Comparison of ENCODE assay signal across 1 fruit fly cellular context in the genomic region with DNA sequence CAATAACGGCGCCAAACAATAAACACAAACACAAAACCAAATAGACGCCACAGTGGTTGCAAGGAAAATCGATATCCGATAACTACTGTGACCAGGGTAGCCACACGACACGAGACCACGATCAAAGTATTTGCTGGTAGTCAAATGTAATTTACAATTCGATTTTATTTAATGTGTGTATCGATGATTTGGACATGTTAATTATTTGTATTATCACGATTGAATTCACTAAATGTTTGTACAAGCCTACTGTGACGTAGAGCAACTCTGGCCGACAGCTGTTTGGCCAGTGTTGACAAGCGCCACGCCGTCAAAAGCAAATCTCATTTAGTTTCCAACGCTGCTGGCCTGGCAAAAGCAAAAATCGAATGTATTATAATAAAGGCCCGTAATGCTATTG.
TF ChIP-seq lines count a peak whose summit lies in the region.

A gene (minus strand): TSS at position 222 of the 400 bp plus-strand sequence.
A gene (plus strand): TSS at position 308 of the 400 bp plus-strand sequence.

TF ChIP-seq in whole organism, embryonic, 481 proteins besides CTCF, POLR2A, EP300 and RAD21 (continued from another document and continues in another):
- TF ChIP-seq CG8359 (GFP tag; optimal IDR thresholded peaks at IDR 0.05; lab: Kevin White, UChicago; ENCODE audit: borderline replicate concordance) (peak; percentile 45), pum (GFP tag; optimal IDR thresholded peaks at IDR 0.05; lab: Kevin White, UChicago) (peak; percentile 87), CG3407 (GFP tag; optimal IDR thresholded peaks at IDR 0.05; lab: Kevin White, UChicago) (no peak), CG13287 (GFP tag; IDR thresholded peaks at IDR 0.05; lab: Robert Waterston, UW; ENCODE audit: partially characterized antibody) (peak; percentile 86), CG10366 (GFP tag; IDR thresholded peaks at IDR 0.05; lab: Robert Waterston, UW) (peak; percentile 74), aop (GFP tag; IDR thresholded peaks at IDR 0.05; lab: Robert Waterston, UW) (no peak), CG34376 (GFP tag; optimal IDR thresholded peaks at IDR 0.05; lab: Kevin White, UChicago) (peak; percentile 46), D19B (GFP tag; optimal IDR thresholded peaks at IDR 0.05; lab: Kevin White, UChicago) (peak; percentile 20), CG9609 (GFP tag; optimal IDR thresholded peaks at IDR 0.05; lab: Kevin White, UChicago) (peak; percentile 85), ranshi (GFP tag; IDR thresholded peaks at IDR 0.05; lab: Robert Waterston, UW) (peak; percentile 49; the same call in 1 of the 2 replicates), Bdp1 (GFP tag; optimal IDR thresholded peaks at IDR 0.05; lab: Kevin White, UChicago) (peak; percentile 82), Vsx1 (GFP tag; optimal IDR thresholded peaks at IDR 0.05; lab: Kevin White, UChicago) (no peak), HmgD (GFP tag; optimal IDR thresholded peaks at IDR 0.05; lab: Kevin White, UChicago) (peak; percentile 92), wek (GFP tag; optimal IDR thresholded peaks at IDR 0.05; lab: Kevin White, UChicago) (peak; percentile 65), CG8478 (optimal IDR thresholded peaks at IDR 0.05; lab: Kevin White, UChicago) (no peak), CoRest (tag; optimal IDR thresholded peaks at IDR 0.05; lab: Kevin White, UChicago) (peak; percentile 68), CG8944 (GFP tag; optimal IDR thresholded peaks at IDR 0.05; lab: Kevin White, UChicago) (peak; percentile 81), GATAe (GFP tag; conservative IDR thresholded peaks at IDR 0.05; lab: Robert Waterston, UW) (no peak), ara (GFP tag; IDR thresholded peaks at IDR 0.05; lab: Robert Waterston, UW) (0 out of 2 replicates have a peak, but pooled peaks have one; percentile 47), E2f2 (GFP tag; IDR thresholded peaks at IDR 0.05; lab: Robert Waterston, UW) (peak; percentile 73), CG3838 (GFP tag; optimal IDR thresholded peaks at IDR 0.05; lab: Kevin White, UChicago) (no peak), ac (GFP tag; optimal IDR thresholded peaks at IDR 0.05; lab: Kevin White, UChicago) (no peak), knrl (GFP tag; IDR thresholded peaks at IDR 0.05; lab: Robert Waterston, UW; ENCODE audit: partially characterized antibody) (peak; percentile 64), CG4328 (GFP tag; optimal IDR thresholded peaks at IDR 0.05; lab: Kevin White, UChicago) (peak; percentile 50), esg (GFP tag; conservative IDR thresholded peaks at IDR 0.05; lab: Robert Waterston, UW) (peak; percentile 53), CG2678 (tag; optimal IDR thresholded peaks at IDR 0.05; lab: Kevin White, UChicago) (peak; percentile 68), gcm2 (GFP tag; optimal IDR thresholded peaks at IDR 0.05; lab: Kevin White, UChicago) (peak; percentile 71), Hr78 (GFP tag; optimal IDR thresholded peaks at IDR 0.05; lab: Kevin White, UChicago) (no peak), vfl (GFP tag; optimal IDR thresholded peaks at IDR 0.05; lab: Kevin White, UChicago) (peak; percentile 70), croc (GFP tag; conservative IDR thresholded peaks at IDR 0.05; lab: Robert Waterston, UW) (no peak), HLH54F (GFP tag; optimal IDR thresholded peaks at IDR 0.05; lab: Kevin White, UChicago) (peak; percentile 84), Jarid2 (GFP tag; optimal IDR thresholded peaks at IDR 0.05; lab: Kevin White, UChicago) (peak; percentile 53), CG2712 (tag; optimal IDR thresholded peaks at IDR 0.05; lab: Kevin White, UChicago) (peak; percentile 79), CG2875 (GFP tag; optimal IDR thresholded peaks at IDR 0.05; lab: Kevin White, UChicago) (peak; percentile 52), chif (GFP tag; optimal IDR thresholded peaks at IDR 0.05; lab: Kevin White, UChicago) (peak; percentile 82 to 85), CG18476 (GFP tag; optimal IDR thresholded peaks at IDR 0.05; lab: Kevin White, UChicago) (peak; percentile 58), CG17385 (GFP tag; optimal IDR thresholded peaks at IDR 0.05; lab: Kevin White, UChicago) (peak; percentile 56), Hr51 (GFP tag; optimal IDR thresholded peaks at IDR 0.05; lab: Kevin White, UChicago) (peak; percentile 68 to 73), phol (tag; optimal IDR thresholded peaks at IDR 0.05; lab: Kevin White, UChicago) (peak; percentile 79), nom (GFP tag; optimal IDR thresholded peaks at IDR 0.05; lab: Kevin White, UChicago) (peak; percentile 10), CG15479 (GFP tag; optimal IDR thresholded peaks at IDR 0.05; lab: Kevin White, UChicago) (no peak), CG10267 (tag; optimal IDR thresholded peaks at IDR 0.05; lab: Kevin White, UChicago) (peak; percentile 99), p53 (GFP tag; optimal IDR thresholded peaks at IDR 0.05; lab: Kevin White, UChicago) (peak; percentile 58), en (GFP tag; optimal IDR thresholded peaks at IDR 0.05; lab: Kevin White, UChicago) (peak; percentile 78), Oaz (GFP tag; IDR thresholded peaks at IDR 0.05; lab: Robert Waterston, UW) (no peak), CG3726 (GFP tag; IDR thresholded peaks at IDR 0.05; lab: Robert Waterston, UW) (no peak), MESR4 (GFP tag; optimal IDR thresholded peaks at IDR 0.05; lab: Kevin White, UChicago) (peak; percentile 86), ro (GFP tag; IDR thresholded peaks at IDR 0.05; lab: Robert Waterston, UW) (0 out of 2 replicates have a peak, but pooled peaks have one; percentile 9), bcd (GFP tag; optimal IDR thresholded peaks at IDR 0.05; lab: Kevin White, UChicago) (peak; percentile 59), bowl (GFP tag; IDR thresholded peaks at IDR 0.05; lab: Robert Waterston, UW) (no peak), Sry-δ (GFP tag; optimal IDR thresholded peaks at IDR 0.05; lab: Kevin White, UChicago) (peak; percentile 84), eyg (GFP tag; optimal IDR thresholded peaks at IDR 0.05; lab: Kevin White, UChicago) (peak; percentile 59), Sox100B (GFP tag; optimal IDR thresholded peaks at IDR 0.05; lab: Kevin White, UChicago) (peak; percentile 49), CG11723 (GFP tag; optimal IDR thresholded peaks at IDR 0.05; lab: Kevin White, UChicago) (peak; percentile 53), CG34224 (GFP tag; IDR thresholded peaks at IDR 0.05; lab: Robert Waterston, UW; ENCODE audit: partially characterized antibody) (peak; percentile 64), ash1 (GFP tag; optimal IDR thresholded peaks at IDR 0.05; lab: Kevin White, UChicago) (no peak), peb (GFP tag; IDR thresholded peaks at IDR 0.05; lab: Robert Waterston, UW) (peak; percentile 58; the same call in 1 of the 2 replicates), sob (GFP tag; IDR thresholded peaks at IDR 0.05; lab: Robert Waterston, UW) (peak; percentile 87), CG11456 (GFP tag; IDR thresholded peaks at IDR 0.05; lab: Robert Waterston, UW) (peak; percentile 65; the same call in 1 of the 3 replicates), Atf6 (GFP tag; IDR thresholded peaks at IDR 0.05; lab: Robert Waterston, UW) (peak; percentile 76), sug (tag; optimal IDR thresholded peaks at IDR 0.05; lab: Kevin White, UChicago) (peak; percentile 65), CG17912 (GFP tag; optimal IDR thresholded peaks at IDR 0.05; lab: Kevin White, UChicago) (peak; percentile 10), btn (GFP tag; optimal IDR thresholded peaks at IDR 0.05; lab: Kevin White, UChicago) (peak; percentile 60), yki (optimal IDR thresholded peaks at IDR 0.05; lab: Kevin White, UChicago) (no peak), bigmax (GFP tag; optimal IDR thresholded peaks at IDR 0.05; lab: Kevin White, UChicago) (no peak), gro (GFP tag; optimal IDR thresholded peaks at IDR 0.05; lab: Kevin White, UChicago) (peak; percentile 84), Aef1 (GFP tag; IDR thresholded peaks at IDR 0.05; lab: Robert Waterston, UW) (no peak), vvl (GFP tag; IDR thresholded peaks at IDR 0.05; lab: Robert Waterston, UW) (peak; percentile 86), Pdp1 (GFP tag; optimal IDR thresholded peaks at IDR 0.05; lab: Kevin White, UChicago) (peak in 1 of 2 experiments; percentile 81), so (GFP tag; IDR thresholded peaks at IDR 0.05; lab: Robert Waterston, UW) (peak; percentile 58; the same call in 1 of the 3 replicates), Nf-YA (GFP tag; IDR thresholded peaks at IDR 0.05; lab: Robert Waterston, UW) (no peak), CG17328 (GFP tag; IDR thresholded peaks at IDR 0.05; lab: Robert Waterston, UW) (peak; percentile 66), CG6254 (GFP tag; optimal IDR thresholded peaks at IDR 0.05; lab: Kevin White, UChicago) (no peak), Doc3 (GFP tag; IDR thresholded peaks at IDR 0.05; lab: Robert Waterston, UW; ENCODE audit: partially characterized antibody) (peak; percentile 69; the same call in 2 of the 3 replicates), CG30403 (GFP tag; optimal IDR thresholded peaks at IDR 0.05; lab: Kevin White, UChicago) (peak; percentile 88), BEAF-32 (GFP tag; optimal IDR thresholded peaks at IDR 0.05; lab: Kevin White, UChicago) (peak; percentile 63), gfzf (GFP tag; optimal IDR thresholded peaks at IDR 0.05; lab: Kevin White, UChicago) (peak; percentile 31), zf30C (GFP tag; optimal IDR thresholded peaks at IDR 0.05; lab: Kevin White, UChicago) (no peak), ind (GFP tag; optimal IDR thresholded peaks at IDR 0.05; lab: Kevin White, UChicago) (peak; percentile 83), CG10654 (GFP tag; optimal IDR thresholded peaks at IDR 0.05; lab: Kevin White, UChicago) (peak; percentile 84), NC2β (GFP tag; optimal IDR thresholded peaks at IDR 0.05; lab: Kevin White, UChicago) (peak; percentile 81), BtbVII (GFP tag; optimal IDR thresholded peaks at IDR 0.05; lab: Kevin White, UChicago) (no peak), caup (GFP tag; optimal IDR thresholded peaks at IDR 0.05; lab: Kevin White, UChicago; ENCODE audit: severe bottlenecking) (peak; percentile 73), CG8388 (GFP tag; optimal IDR thresholded peaks at IDR 0.05; lab: Kevin White, UChicago) (peak; percentile 75), CG7271 (tag; optimal IDR thresholded peaks at IDR 0.05; lab: Kevin White, UChicago) (peak; percentile 54), CG15011 (GFP tag; optimal IDR thresholded peaks at IDR 0.05; lab: Kevin White, UChicago) (no peak), HmgZ (tag; optimal IDR thresholded peaks at IDR 0.05; lab: Kevin White, UChicago) (peak; percentile 91), CG7556 (GFP tag; optimal IDR thresholded peaks at IDR 0.05; lab: Kevin White, UChicago) (peak; percentile 67), CG12104 (GFP tag; optimal IDR thresholded peaks at IDR 0.05; lab: Kevin White, UChicago) (peak; percentile 55), shn (GFP tag; optimal IDR thresholded peaks at IDR 0.05; lab: Kevin White, UChicago) (peak; percentile 81), CG18011 (GFP tag; optimal IDR thresholded peaks at IDR 0.05; lab: Kevin White, UChicago) (peak; percentile 60), Opbp (GFP tag; IDR thresholded peaks at IDR 0.05; lab: Robert Waterston, UW; ENCODE audit: partially characterized antibody) (peak; percentile 56), nau (GFP tag; optimal IDR thresholded peaks at IDR 0.05; lab: Kevin White, UChicago) (peak; percentile 80), Drgx (GFP tag; IDR thresholded peaks at IDR 0.05; lab: Robert Waterston, UW) (peak; percentile 60), CG6683 (GFP tag; optimal IDR thresholded peaks at IDR 0.05; lab: Kevin White, UChicago) (peak; percentile 13), CG6854 (GFP tag; optimal IDR thresholded peaks at IDR 0.05; lab: Kevin White, UChicago) (no peak), Chrac-16 (GFP tag; optimal IDR thresholded peaks at IDR 0.05; lab: Kevin White, UChicago) (peak; percentile 85), hbn (GFP tag; IDR thresholded peaks at IDR 0.05; lab: Robert Waterston, UW; ENCODE audit: partially characterized antibody) (peak; percentile 55; the same call in 1 of the 2 replicates), fd3F (GFP tag; optimal IDR thresholded peaks at IDR 0.05; lab: Kevin White, UChicago) (peak; percentile 31), fru (optimal IDR thresholded peaks at IDR 0.05; lab: Kevin White, UChicago) (no peak), CG12071 (GFP tag; optimal IDR thresholded peaks at IDR 0.05; lab: Kevin White, UChicago) (peak; percentile 57), corto (GFP tag; optimal IDR thresholded peaks at IDR 0.05; lab: Kevin White, UChicago) (peak; percentile 1), Bgb (GFP tag; IDR thresholded peaks at IDR 0.05; lab: Robert Waterston, UW; ENCODE audit: partially characterized antibody) (peak; percentile 74), CG12659 (GFP tag; optimal IDR thresholded peaks at IDR 0.05; lab: Kevin White, UChicago) (peak; percentile 84), Hey (tag; optimal IDR thresholded peaks at IDR 0.05; lab: Kevin White, UChicago) (no peak), Mes4 (GFP tag; optimal IDR thresholded peaks at IDR 0.05; lab: Kevin White, UChicago) (peak; percentile 73), CG13123 (GFP tag; optimal IDR thresholded peaks at IDR 0.05; lab: Kevin White, UChicago) (peak; percentile 45), CG2889 (GFP tag; IDR thresholded peaks at IDR 0.05; lab: Robert Waterston, UW) (0 out of 3 replicates have a peak, but pooled peaks have one; percentile 45), CG6689 (GFP tag; IDR thresholded peaks at IDR 0.05; lab: Robert Waterston, UW) (peak; percentile 68), rib (GFP tag; IDR thresholded peaks at IDR 0.05; lab: Robert Waterston, UW) (0 out of 2 replicates have a peak, but pooled peaks have one; percentile 9), CG1832 (GFP tag; optimal IDR thresholded peaks at IDR 0.05; lab: Kevin White, UChicago) (no peak), Med (GFP tag; lab: Kevin White, UChicago) (peak; percentile 99), sc (optimal IDR thresholded peaks at IDR 0.05; lab: Kevin White, UChicago) (no peak), sc (GFP tag; optimal IDR thresholded peaks at IDR 0.05; lab: Kevin White, UChicago) (peak; percentile 49), CG14710 (tag; optimal IDR thresholded peaks at IDR 0.05; lab: Kevin White, UChicago) (peak; percentile 86), CG17186 (GFP tag; optimal IDR thresholded peaks at IDR 0.05; lab: Kevin White, UChicago) (peak; percentile 83), CG1792 (GFP tag; optimal IDR thresholded peaks at IDR 0.05; lab: Kevin White, UChicago) (peak; percentile 73), Stat92E (GFP tag; optimal IDR thresholded peaks at IDR 0.05; lab: Kevin White, UChicago) (peak in 1 of 3 experiments; percentile 68), CG13894 (tag; optimal IDR thresholded peaks at IDR 0.05; lab: Kevin White, UChicago) (peak; percentile 70), CG15269 (tag; optimal IDR thresholded peaks at IDR 0.05; lab: Kevin White, UChicago) (peak; percentile 68), CG16813 (GFP tag; IDR thresholded peaks at IDR 0.05; lab: Robert Waterston, UW; ENCODE audit: partially characterized antibody) (peak; percentile 76), CG9727 (GFP tag; optimal IDR thresholded peaks at IDR 0.05; lab: Kevin White, UChicago) (peak; percentile 76), CG31388 (GFP tag; optimal IDR thresholded peaks at IDR 0.05; lab: Kevin White, UChicago) (peak; percentile 27)
